Worm (Caenorhabditis elegans): ENCODE measurements around the gene F37A8.5.
A peak's percentile ranks its signal among the peaks of the same experiment; 100 is the strongest.

Gene F37A8.5

DNA sequence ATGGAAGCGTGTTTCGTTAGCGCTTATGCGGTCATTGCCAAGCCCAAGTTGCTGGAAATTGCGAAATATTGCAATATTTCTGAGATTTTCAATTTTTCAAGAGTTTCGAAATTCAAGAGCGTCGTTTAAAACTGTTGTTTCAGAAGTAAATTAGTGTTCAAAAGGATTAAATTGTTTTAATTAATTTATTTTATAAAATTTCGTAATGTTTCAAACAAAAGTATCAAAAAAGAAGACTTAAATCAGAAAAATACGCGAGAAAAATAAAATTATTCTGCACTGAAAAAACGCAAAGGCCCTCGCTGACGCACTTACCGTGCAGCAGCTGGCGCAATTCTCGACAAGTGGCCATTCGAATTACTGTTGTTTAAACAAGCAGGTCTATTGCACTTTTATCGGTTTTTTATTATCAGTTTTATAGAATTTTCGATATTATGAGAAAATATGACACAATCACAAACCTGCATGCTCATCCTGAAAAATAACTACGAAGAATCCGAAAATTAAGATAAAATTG is 47.7 kb downstream of the F37A8.5 start, which contains the start of gene tif-1A:
Gene tif-1A (minus strand): TSS at position 51 of the 517 bp plus-strand sequence.
- TF ChIP-seq dpl-1 (GFP tag; optimal IDR thresholded peaks at IDR 0.05) (peak; percentile 85), jun-1 (tag; optimal IDR thresholded peaks at IDR 0.05) (peak; percentile 41), lin-29 (GFP tag; IDR thresholded peaks at IDR 0.05) (no peak), egl-27 (tag; optimal IDR thresholded peaks at IDR 0.05) (no peak), D1046.2 (GFP tag; IDR thresholded peaks at IDR 0.05) (no peak), tag-97 (GFP tag; IDR thresholded peaks at IDR 0.05) (no peak), dve-1 (tag; optimal IDR thresholded peaks at IDR 0.05; ENCODE audit: insufficient read depth) (peak; percentile 95), zag-1 (tag; optimal IDR thresholded peaks at IDR 0.05) (no peak), nhr-102 (tag; optimal IDR thresholded peaks at IDR 0.05) (peak; percentile 87), ceh-28 (tag; optimal IDR thresholded peaks at IDR 0.05) (no peak), nhr-111 (GFP tag; optimal IDR thresholded peaks at IDR 0.05) (no peak), mxl-3 (GFP tag; optimal IDR thresholded peaks at IDR 0.05) (peak; percentile 30), ceh-20 (GFP tag; IDR thresholded peaks at IDR 0.05) (0 out of 2 replicates have a peak, but pooled peaks have one; percentile 28), lir-3 (tag; optimal IDR thresholded peaks at IDR 0.05) (no peak), madf-9 (GFP tag; conservative IDR thresholded peaks at IDR 0.05) (no peak), nhr-25 (tag; optimal IDR thresholded peaks at IDR 0.05; ENCODE audit: borderline replicate concordance, insufficient read depth) (peak; percentile 40), daf-12 (tag; optimal IDR thresholded peaks at IDR 0.05) (no peak), F37D6.2 (tag; optimal IDR thresholded peaks at IDR 0.05) (peak; percentile 54), ceh-44 (GFP tag; IDR thresholded peaks at IDR 0.05) (no peak), attf-4 (tag; optimal IDR thresholded peaks at IDR 0.05) (no peak), gei-8 (GFP tag; optimal IDR thresholded peaks at IDR 0.05) (no peak), T20F7.1 (GFP tag; optimal IDR thresholded peaks at IDR 0.05) (peak; percentile 73), mxl-2 (GFP tag; conservative IDR thresholded peaks at IDR 0.05) (no peak), dmd-6 (GFP tag; IDR thresholded peaks at IDR 0.05) (peak; percentile 88), lin-13 (GFP tag; optimal IDR thresholded peaks at IDR 0.05) (peak; percentile 51), mep-1 (tag; optimal IDR thresholded peaks at IDR 0.05) (peak; percentile 92), ztf-11 (tag; optimal IDR thresholded peaks at IDR 0.05) (no peak), lin-39 (tag; optimal IDR thresholded peaks at IDR 0.05) (no peak), hmg-1.1 (GFP tag; IDR thresholded peaks at IDR 0.05) (peak; percentile 61), zfp-3 (GFP tag; conservative IDR thresholded peaks at IDR 0.05) (peak; percentile 56; the same call in 1 of the 2 replicates), ZK546.5 (tag; optimal IDR thresholded peaks at IDR 0.05) (no peak), spr-3 (GFP tag; optimal IDR thresholded peaks at IDR 0.05) (no peak), ceh-32 (tag; optimal IDR thresholded peaks at IDR 0.05; ENCODE audit: poor library complexity) (no peak), Y5F2A.4 (GFP tag; optimal IDR thresholded peaks at IDR 0.05) (no peak), skn-1 (tag; optimal IDR thresholded peaks at IDR 0.05) (no peak), lim-7 (GFP tag; IDR thresholded peaks at IDR 0.05) (no peak), lin-38 (GFP tag; IDR thresholded peaks at IDR 0.05) (peak; percentile 80), zfp-2 (tag; optimal IDR thresholded peaks at IDR 0.05) (no peak), nhr-6 (tag; optimal IDR thresholded peaks at IDR 0.05) (peak; percentile 73), tra-1 (GFP tag; IDR thresholded peaks at IDR 0.05) (peak; percentile 73), lsy-2 (tag; optimal IDR thresholded peaks at IDR 0.05) (peak; percentile 24 to 94), ztf-7 (tag; optimal IDR thresholded peaks at IDR 0.05) (peak; percentile 78), pha-4 (GFP tag; IDR thresholded peaks at IDR 0.05) (peak; percentile 38; the same call in 1 of the 2 replicates), pha-4 (tag; optimal IDR thresholded peaks at IDR 0.05) (peak; percentile 37), saeg-2 (GFP tag; IDR thresholded peaks at IDR 0.05) (no peak), hif-1 (tag; optimal IDR thresholded peaks at IDR 0.05) (peak in 1 of 2 experiments; percentile 71), ctbp-1 (GFP tag; IDR thresholded peaks at IDR 0.05) (no peak), sdz-12 (GFP tag; optimal IDR thresholded peaks at IDR 0.05) (no peak), arid-1 (GFP tag; conservative IDR thresholded peaks at IDR 0.05) (peak; percentile 40; the same call in 1 of the 2 replicates), dmd-8 (GFP tag; IDR thresholded peaks at IDR 0.05) (no peak)
